Fruit fly (Drosophila melanogaster): ENCODE data around the gene RpS19a.

Gene RpS19a

DNA sequence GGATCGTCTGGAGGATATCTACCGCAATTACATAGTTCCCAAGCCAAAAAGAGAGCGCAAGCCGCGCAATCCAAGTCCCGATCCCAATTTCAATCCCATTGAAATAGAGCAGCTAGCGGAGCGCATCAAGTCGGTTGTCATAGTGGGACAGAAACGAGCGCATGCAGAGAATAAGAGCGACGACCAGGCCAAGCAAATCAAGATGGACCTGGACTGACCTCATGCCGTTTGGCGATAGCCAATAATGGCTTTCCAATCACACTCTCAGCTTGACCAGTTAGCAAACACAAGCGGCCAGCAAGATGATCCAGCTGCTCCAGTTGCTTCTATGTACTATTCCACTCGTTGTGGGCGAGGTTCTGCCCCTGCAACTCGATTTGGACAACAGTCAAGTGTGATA is 13.9 kb downstream of the RpS19a start:
- TF ChIP-seq CTCF (optimal IDR thresholded peaks at IDR 0.05) (no peak), CG8478 (optimal IDR thresholded peaks at IDR 0.05) (no peak)

DNA sequence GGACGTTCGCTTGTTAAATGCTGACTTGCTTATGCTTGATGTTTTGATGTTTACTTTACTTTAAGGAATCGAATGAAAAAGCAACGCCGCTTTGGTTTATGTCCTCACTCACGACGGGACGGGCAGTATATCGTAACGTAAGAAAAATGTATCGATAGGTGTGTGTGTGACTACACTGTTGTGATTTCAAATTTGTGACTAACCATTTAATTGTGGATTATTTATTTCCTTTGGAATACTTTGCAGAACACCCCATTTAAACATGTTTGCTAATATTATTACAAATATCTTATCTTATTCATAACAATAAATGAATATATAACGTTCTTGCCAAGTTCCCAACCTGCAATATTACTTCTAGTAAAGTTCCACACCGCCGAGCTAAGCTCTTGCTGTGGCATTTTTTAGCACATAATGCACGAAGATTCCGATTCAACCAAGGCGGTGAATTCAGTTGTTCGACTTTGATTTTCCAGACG is 17.3 kb downstream of the RpS19a start, which contains the start of the genes Nemp and r:
Gene Nemp (minus strand): TSS at position 85 of the 479 bp plus-strand sequence.
Gene r (plus strand): TSS at position 429 of the 479 bp plus-strand sequence.
- no peak for TF ChIP-seq CG8478 (optimal IDR thresholded peaks at IDR 0.05)
- peak in 1 of 2 experiments; percentile 1 for TF ChIP-seq CTCF (optimal IDR thresholded peaks at IDR 0.05)

DNA sequence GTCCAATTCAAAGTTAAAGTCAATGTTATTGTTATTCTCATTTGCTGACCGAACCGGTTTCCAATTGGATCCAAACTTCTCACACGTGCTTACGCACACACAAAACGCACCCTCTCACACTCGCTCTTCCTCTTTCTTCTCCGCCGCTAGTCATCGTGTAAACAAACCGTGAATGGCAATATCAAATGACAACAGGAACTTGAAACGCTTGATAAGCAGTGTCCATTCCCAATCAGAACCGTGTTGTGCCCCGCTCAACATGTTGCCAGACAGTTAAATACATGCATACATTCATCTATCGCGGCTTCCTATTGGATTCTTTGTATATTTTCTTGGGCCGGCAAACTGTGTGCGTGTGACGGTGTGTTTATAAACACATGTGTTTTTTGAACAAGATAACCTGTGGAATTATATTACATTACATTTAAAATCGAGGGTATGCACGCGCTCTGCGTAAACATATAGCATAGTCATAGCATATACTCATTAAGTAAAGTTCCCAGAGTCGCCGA is 18.1 kb downstream of the RpS19a start:
- TF ChIP-seq CG8478 (optimal IDR thresholded peaks at IDR 0.05): no peak
- TF ChIP-seq CTCF (optimal IDR thresholded peaks at IDR 0.05): no peak

DNA sequence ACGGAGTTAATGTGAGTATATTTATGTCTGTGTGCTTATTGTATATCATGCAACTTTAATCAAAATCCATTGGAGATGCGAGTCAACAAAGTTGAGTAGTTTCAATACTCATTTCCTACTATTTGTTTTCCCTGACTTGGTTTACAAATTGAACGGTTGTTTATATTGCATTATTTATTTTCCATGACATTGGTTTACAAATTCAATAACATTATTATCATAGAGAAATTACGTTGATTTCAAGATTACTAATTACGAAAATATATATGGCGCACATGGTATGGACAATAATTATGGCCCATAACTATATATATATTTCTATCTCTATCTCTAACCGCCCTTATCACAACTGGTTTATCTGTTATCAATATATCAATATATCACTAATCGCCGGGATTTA is 22.9 kb downstream of the RpS19a start:
- TF ChIP-seq CG8478 (optimal IDR thresholded peaks at IDR 0.05) (no peak), CTCF (optimal IDR thresholded peaks at IDR 0.05) (no peak)

DNA sequence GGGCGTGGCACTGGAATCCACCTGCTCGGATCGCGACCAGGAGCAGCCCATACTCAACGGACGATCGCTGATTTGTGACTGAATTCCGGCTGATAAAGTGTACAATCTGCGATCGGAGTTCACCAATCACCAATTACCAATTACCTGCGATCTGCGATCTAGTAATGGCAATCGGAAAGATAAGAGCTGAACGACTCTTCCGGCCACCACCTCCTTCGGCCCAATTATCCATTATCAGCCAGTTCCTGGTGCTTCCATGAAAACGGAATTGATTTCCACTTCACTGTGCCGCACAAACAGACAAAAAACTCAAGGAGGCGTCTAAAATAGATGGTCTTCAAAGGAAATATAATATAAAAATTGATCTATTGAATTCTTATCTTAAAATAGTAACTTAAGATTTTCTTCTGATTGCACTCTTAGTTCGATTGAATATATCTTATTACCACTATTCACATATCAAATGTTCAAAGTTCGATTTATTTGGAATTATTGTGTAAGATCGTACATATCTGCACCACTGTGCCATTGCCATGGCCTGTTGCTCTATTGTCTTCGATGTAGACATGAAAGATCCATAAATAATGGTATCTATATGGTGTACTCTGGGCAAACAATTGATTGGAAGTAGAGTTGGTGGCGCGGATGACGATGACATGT is 26.8 kb downstream of the RpS19a start, which contains the start of gene CG15865:
Gene CG15865 (minus strand): TSS at position 51 of the 660 bp plus-strand sequence.
- TF ChIP-seq CTCF (optimal IDR thresholded peaks at IDR 0.05) (no peak), CG8478 (optimal IDR thresholded peaks at IDR 0.05) (no peak)

DNA sequence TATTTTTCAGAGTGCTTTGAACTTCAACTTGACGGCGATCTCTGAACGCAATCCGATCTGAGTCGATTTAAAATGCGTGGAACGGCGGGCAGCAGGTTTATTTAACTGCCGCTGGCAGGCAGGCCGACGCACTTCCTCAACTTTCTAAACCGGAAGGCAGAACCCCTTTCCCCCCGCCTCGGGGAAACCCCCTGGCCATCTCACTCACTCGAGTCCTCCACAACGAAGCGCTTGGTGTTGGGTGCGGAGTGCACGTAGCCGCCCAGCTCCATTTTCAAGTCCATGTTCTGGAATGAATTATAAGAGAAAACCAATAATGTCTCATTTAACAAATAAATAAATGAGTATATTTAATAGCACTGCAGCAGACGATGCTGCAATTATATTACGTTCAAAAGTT is 32.2 kb downstream of the RpS19a start:
- no peak for TF ChIP-seq CG8478 (optimal IDR thresholded peaks at IDR 0.05)
- no peak for TF ChIP-seq CTCF (optimal IDR thresholded peaks at IDR 0.05)

DNA sequence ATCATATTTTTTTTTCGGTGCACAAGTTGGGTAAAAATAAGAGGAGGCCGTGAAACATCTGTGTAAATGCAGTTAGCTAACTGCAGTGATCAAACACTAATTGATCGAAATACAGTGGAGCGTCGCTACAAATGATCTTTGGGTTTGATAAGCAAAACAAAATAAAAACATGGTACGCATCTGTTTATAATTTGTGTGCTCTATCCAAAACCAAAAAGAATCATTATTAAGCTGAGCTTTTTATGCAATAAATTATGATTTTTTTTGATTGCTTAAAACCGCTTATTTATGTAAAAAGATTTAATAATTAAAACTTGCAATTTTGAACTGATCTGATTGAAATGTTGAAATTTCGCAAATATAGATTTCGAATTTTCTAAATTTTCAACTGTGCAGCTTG is 32.6 kb downstream of the RpS19a start:
- TF ChIP-seq CG8478 (optimal IDR thresholded peaks at IDR 0.05) (no peak), CTCF (optimal IDR thresholded peaks at IDR 0.05) (no peak)

DNA sequence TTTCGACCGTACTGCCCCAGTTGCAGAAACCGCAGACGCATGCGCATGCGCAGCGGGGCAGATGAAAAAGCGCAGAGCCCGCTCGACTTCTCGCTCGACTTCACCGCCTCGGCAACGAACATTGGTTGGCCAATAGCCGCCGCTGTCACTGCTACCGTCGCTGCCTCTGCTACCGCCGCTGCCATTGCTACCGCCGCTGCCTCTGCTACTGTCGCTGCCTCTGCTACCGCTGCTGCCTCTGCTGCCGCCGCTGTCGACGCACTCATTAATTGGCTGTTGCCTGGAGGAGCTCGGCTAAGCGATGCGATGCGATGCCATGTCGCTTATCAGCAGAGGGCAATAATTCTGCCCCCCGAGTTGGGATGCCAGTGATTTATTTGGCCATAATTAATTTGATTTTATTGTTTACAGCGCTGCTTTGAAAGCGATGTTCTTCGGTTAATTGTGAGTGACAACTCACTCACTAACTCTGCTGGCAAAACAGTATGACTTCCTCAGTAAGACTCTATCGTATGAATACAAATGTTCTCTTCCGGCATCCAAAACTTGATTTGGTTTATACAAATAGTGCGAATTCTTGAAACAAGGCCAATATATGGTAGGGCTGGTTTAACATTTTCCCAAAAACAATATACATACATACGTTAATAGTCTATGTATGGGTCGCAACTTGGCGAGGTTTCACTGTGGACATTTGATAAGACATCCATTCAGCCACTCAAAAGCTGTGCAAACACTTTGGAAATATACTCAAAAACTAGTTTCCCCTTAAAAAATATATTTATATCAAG is 33.2 kb downstream of the RpS19a start:
- TF ChIP-seq CG8478 (optimal IDR thresholded peaks at IDR 0.05): no peak
- TF ChIP-seq CTCF (optimal IDR thresholded peaks at IDR 0.05): no peak

DNA sequence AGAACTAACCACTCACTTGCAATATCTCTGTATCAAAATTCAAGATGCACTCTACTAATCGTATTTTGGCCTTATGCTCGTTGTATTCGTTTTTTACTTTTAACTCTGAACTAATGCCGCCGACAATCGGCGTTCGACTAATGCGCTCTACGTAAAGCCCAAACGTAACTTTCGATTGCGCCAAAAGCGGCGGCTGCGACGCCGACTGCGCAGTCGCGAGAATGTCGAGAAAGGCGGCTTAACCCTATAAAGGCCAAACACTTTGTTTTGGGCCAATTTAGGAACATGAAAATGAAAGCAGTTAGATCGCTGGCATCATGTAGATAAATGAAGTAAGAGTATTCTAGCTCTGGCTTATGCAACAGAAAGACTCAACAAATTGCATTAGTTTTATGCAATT is 35.2 kb downstream of the RpS19a start:
- no peak for TF ChIP-seq CG8478 (optimal IDR thresholded peaks at IDR 0.05)
- TF ChIP-seq CTCF (optimal IDR thresholded peaks at IDR 0.05): no peak

DNA sequence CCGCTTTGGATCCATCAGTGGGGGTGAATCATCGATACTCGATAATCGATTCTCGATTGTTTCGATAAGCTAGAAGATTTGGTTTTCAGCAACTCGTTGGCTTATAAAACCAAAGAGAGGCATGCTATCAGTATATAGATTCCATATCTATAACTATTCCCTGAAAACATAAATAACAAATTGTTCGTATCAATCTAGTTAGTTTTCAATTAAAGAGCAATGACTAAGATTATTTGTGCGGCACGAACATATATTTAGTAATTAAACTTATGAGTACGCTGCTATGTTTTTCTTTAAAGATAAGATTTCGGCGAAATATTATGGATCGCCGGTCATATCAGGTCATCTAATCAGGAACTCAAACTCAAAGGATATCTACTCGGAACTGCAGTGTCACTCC is 36.8 kb downstream of the RpS19a start:
- TF ChIP-seq CG8478 (optimal IDR thresholded peaks at IDR 0.05) (no peak), CTCF (optimal IDR thresholded peaks at IDR 0.05) (no peak)

DNA sequence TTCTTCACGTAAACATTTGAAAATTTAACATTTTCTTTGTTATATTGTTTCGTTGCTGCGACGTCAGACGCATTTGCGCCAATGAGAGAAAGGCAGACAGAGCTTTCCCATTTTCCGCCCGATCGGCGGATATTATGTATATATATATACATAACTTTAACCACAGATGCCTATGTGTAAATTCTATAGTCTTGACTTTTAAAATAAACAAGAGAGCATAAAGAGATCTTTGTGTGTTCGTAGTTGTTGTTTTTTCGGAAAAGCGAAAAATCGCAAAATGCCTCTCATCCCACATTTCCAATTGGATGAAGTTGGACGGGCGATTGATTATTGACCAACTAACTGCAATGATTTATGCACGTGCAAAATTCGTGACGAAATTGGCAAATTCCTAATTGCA is 39.0 kb downstream of the RpS19a start, which contains the start of gene CG13012:
Gene CG13012 (minus strand): TSS at position 101 of the 400 bp plus-strand sequence.
- TF ChIP-seq CTCF (optimal IDR thresholded peaks at IDR 0.05) (no peak), CG8478 (optimal IDR thresholded peaks at IDR 0.05) (no peak)

DNA sequence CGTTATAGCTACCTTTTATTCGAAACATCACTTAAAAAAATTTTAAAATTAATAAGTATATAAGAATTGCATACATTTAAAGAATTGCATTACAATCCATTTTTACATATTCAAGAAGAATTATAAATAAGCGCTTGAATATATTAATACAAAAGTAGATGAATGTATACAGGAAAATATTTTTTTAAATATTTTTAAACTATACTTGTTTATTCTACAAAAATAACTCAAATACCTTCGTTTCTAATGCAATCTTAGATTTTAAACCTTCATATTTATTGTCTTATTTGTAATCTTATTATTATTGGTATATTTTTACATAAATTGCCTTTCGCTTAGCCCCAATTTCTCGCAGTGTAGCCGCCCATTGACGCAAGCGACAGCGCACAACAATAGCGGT is 39.5 kb downstream of the RpS19a start:
- TF ChIP-seq CTCF (optimal IDR thresholded peaks at IDR 0.05): no peak
- TF ChIP-seq CG8478 (optimal IDR thresholded peaks at IDR 0.05): no peak

DNA sequence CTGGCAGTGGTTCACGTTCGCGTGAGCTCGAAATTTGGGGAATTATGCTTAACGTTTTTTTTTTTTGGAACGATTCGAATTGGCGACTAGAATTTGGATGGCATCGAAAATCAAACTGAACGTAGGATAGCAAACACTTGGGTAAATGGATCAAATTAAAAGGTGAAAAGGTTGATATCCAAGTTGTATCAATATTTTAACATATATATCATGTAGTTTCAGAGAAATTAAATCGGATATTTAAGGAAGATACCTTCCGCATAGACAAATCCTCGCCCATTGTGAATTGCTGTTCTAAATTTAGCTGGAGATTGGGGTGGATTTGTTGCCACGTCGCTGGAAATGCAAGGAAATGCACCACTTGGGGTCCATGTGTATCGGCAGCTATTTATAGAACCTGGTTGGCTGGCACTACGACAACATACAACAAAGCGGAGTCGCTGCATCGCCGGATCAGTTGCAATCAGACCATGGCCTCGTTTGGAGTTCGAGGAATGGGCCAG is 41.2 kb downstream of the RpS19a start, which contains the start of the genes CG13010 and sing:
Gene CG13010 (minus strand): TSS at position 101 of the 503 bp plus-strand sequence.
Gene sing (plus strand): TSS at position 453 of the 503 bp plus-strand sequence.
- TF ChIP-seq CTCF (optimal IDR thresholded peaks at IDR 0.05) (no peak), CG8478 (optimal IDR thresholded peaks at IDR 0.05) (no peak)

DNA sequence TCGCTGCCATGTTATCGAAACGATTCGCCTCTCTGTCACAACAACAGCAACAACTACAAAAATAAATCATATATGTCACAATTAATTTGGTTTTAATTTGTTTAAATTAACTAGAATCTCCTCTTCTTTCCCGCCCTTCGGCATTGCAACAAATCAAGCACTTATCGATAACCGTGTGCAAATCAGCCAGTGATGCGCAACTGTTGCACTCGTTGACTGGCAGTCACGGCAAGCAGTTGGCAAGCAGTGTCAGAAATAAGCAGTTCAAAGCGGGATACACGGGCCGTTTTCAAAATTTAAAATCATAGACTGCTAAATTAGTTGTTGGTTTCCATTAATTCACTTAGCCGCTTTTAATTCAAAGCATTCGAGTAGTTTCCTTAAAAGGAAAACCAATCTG is 46.1 kb downstream of the RpS19a start, which contains the start of gene Axs:
Gene Axs (minus strand): TSS at position 131 of the 400 bp plus-strand sequence.
- TF ChIP-seq CTCF (optimal IDR thresholded peaks at IDR 0.05): peak; percentile 31 to 49
- TF ChIP-seq CG8478 (optimal IDR thresholded peaks at IDR 0.05): no peak

Measured in S2 (cell line).